Fruit fly (Drosophila melanogaster): ENCODE data around the gene CG32365.

CG32365 gene

DNA sequence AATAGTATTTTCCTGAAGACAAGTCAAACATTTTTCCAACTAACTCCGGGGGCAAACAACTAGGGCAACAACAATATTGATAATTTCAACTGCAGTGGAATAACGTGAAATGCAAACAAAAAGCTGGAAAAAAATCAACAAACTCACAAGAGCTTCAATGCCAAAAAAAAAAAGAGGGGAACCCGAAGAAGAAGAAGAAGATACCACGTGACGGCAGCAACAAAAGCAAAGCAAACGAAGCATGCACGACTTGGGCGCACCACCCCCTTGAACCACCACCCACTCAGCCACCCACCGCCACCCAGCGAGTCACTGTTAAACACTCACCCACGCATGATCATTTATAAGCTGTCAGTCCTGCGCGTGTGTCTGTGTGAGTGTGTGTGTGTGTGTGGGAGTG, 9.0 kb upstream of the CG32365 start (continued):
- TF ChIP-seq CG18011 (GFP tag; optimal IDR thresholded peaks at IDR 0.05): no peak
- no peak for TF ChIP-seq Dfd (GFP tag; optimal IDR thresholded peaks at IDR 0.05)
- no peak for TF ChIP-seq CG18764 (GFP tag; optimal IDR thresholded peaks at IDR 0.05)
- no peak for TF ChIP-seq crc (GFP tag; optimal IDR thresholded peaks at IDR 0.05)
- TF ChIP-seq Mes4 (GFP tag; optimal IDR thresholded peaks at IDR 0.05): peak; percentile 24
- no peak for TF ChIP-seq run (tag; optimal IDR thresholded peaks at IDR 0.05)
- TF ChIP-seq CG3726 (GFP tag; IDR thresholded peaks at IDR 0.05): no peak
- no peak for TF ChIP-seq emc (GFP tag; optimal IDR thresholded peaks at IDR 0.05)
- TF ChIP-seq CG10321 (GFP tag; IDR thresholded peaks at IDR 0.05): no peak
- TF ChIP-seq oc (tag; optimal IDR thresholded peaks at IDR 0.05): no peak
- peak; percentile 12 for TF ChIP-seq Fer1 (GFP tag; optimal IDR thresholded peaks at IDR 0.05)
- no peak for TF ChIP-seq CG17802 (tag; optimal IDR thresholded peaks at IDR 0.05)
- TF ChIP-seq CG14667 (GFP tag; IDR thresholded peaks at IDR 0.05): no peak
- TF ChIP-seq croc (GFP tag; conservative IDR thresholded peaks at IDR 0.05): no peak
- no peak for TF ChIP-seq Dip2 (GFP tag; IDR thresholded peaks at IDR 0.05)
- TF ChIP-seq Mad (GFP tag; optimal IDR thresholded peaks at IDR 0.05): no peak
- TF ChIP-seq slbo (GFP tag; IDR thresholded peaks at IDR 0.05): no peak
- no peak for TF ChIP-seq Doc2 (GFP tag; IDR thresholded peaks at IDR 0.05)
- no peak for TF ChIP-seq lov (optimal IDR thresholded peaks at IDR 0.05)
- TF ChIP-seq lov (GFP tag; IDR thresholded peaks at IDR 0.05): 0 out of 3 replicates have a peak, but pooled peaks have one; percentile 5
- TF ChIP-seq eyg (GFP tag; optimal IDR thresholded peaks at IDR 0.05): no peak
- TF ChIP-seq CG4617 (GFP tag; optimal IDR thresholded peaks at IDR 0.05; ENCODE audit: borderline replicate concordance): no peak
- no peak for TF ChIP-seq Ets97D (GFP tag; optimal IDR thresholded peaks at IDR 0.05)
- no peak for TF ChIP-seq sob (GFP tag; IDR thresholded peaks at IDR 0.05)
- TF ChIP-seq CG10366 (GFP tag; IDR thresholded peaks at IDR 0.05): no peak
- no peak for TF ChIP-seq Chrac-16 (GFP tag; optimal IDR thresholded peaks at IDR 0.05)
- TF ChIP-seq insv (GFP tag; optimal IDR thresholded peaks at IDR 0.05): no peak
- no peak for TF ChIP-seq Xbp1 (GFP tag; optimal IDR thresholded peaks at IDR 0.05)
- TF ChIP-seq Oaz (GFP tag; IDR thresholded peaks at IDR 0.05): no peak
- peak; percentile 37; the same call in 1 of the 3 replicates for TF ChIP-seq dysf (GFP tag; IDR thresholded peaks at IDR 0.05)
- TF ChIP-seq az2 (GFP tag; optimal IDR thresholded peaks at IDR 0.05): no peak
- no peak for TF ChIP-seq ranshi (GFP tag; IDR thresholded peaks at IDR 0.05)
- no peak for TF ChIP-seq Dad (GFP tag; optimal IDR thresholded peaks at IDR 0.05)
- TF ChIP-seq CG4404 (GFP tag; IDR thresholded peaks at IDR 0.05): no peak
- TF ChIP-seq crp (GFP tag; optimal IDR thresholded peaks at IDR 0.05): no peak
- TF ChIP-seq HLH54F (GFP tag; optimal IDR thresholded peaks at IDR 0.05): no peak
- TF ChIP-seq tup (GFP tag; optimal IDR thresholded peaks at IDR 0.05): no peak
- no peak for TF ChIP-seq CG10462 (GFP tag; optimal IDR thresholded peaks at IDR 0.05)
- no peak for TF ChIP-seq sisA (GFP tag; IDR thresholded peaks at IDR 0.05)
- TF ChIP-seq jing (GFP tag; optimal IDR thresholded peaks at IDR 0.05): no peak
- no peak for TF ChIP-seq Hr3 (GFP tag; optimal IDR thresholded peaks at IDR 0.05)
- TF ChIP-seq Neu2 (GFP tag; optimal IDR thresholded peaks at IDR 0.05; ENCODE audit: borderline replicate concordance): no peak
- TF ChIP-seq dpn (GFP tag; optimal IDR thresholded peaks at IDR 0.05): no peak
- no peak for TF ChIP-seq CG2712 (tag; optimal IDR thresholded peaks at IDR 0.05)
- TF ChIP-seq Rfx (GFP tag; IDR thresholded peaks at IDR 0.05): peak; percentile 34; the same call in 1 of the 2 replicates
- TF ChIP-seq CG7786 (GFP tag; optimal IDR thresholded peaks at IDR 0.05): no peak
- peak; percentile 87 for TF ChIP-seq ci (GFP tag; IDR thresholded peaks at IDR 0.05)
- TF ChIP-seq cato (GFP tag; optimal IDR thresholded peaks at IDR 0.05; ENCODE audit: borderline replicate concordance): no peak
- no peak for TF ChIP-seq GATAe (GFP tag; conservative IDR thresholded peaks at IDR 0.05)
- no peak for TF ChIP-seq nmo (GFP tag; optimal IDR thresholded peaks at IDR 0.05)
- peak; percentile 42 for TF ChIP-seq Blimp-1 (GFP tag; optimal IDR thresholded peaks at IDR 0.05)
- no peak for TF ChIP-seq D (optimal IDR thresholded peaks at IDR 0.05)
- peak; percentile 8 for TF ChIP-seq D (GFP tag; optimal IDR thresholded peaks at IDR 0.05)

Data from whole organism, embryonic.